Worm (Caenorhabditis elegans) whole organism, L4 larva: ENCODE results near the gene ztf-16.

Experiments
- F26F4.8 ChIP-seq: fragments of 200-800 bp; sonication (Bioruptor generic); conservative IDR thresholded peaks from 2 replicates; pipeline ENCODE4 v1.3.6; 2022; ENCODE audit warnings: missing genetic modification characterization, missing compliant biosample characterization
- F44E2.7 ChIP-seq: fragments of 200-800 bp; sonication (Bioruptor generic); IDR thresholded peaks from 2 replicates; pipeline ENCODE4 v2.1.2; 2022; ENCODE audit warnings: missing genetic modification characterization, missing compliant biosample characterization
- aha-1 ChIP-seq: fragments of 150-350 bp; peaks from one replicate; lab custom pipeline; 2014; ENCODE audit warnings: missing biosample characterization, missing genetic modification characterization
- ceh-20 ChIP-seq: fragments of 200-800 bp; sonication (Bioruptor generic); IDR thresholded peaks from 2 replicates; pipeline ENCODE4 v1.3.6; 2022; ENCODE audit warnings: missing genetic modification reagents, missing genetic modification characterization, missing compliant biosample characterization
- ceh-82 ChIP-seq: sonication (generic microtip); optimal IDR thresholded peaks from 2 replicates; lab custom pipeline; 2017; ENCODE audit warnings: missing biosample characterization, missing genetic modification characterization
- ces-1 ChIP-seq: fragments of 150-350 bp; sonication (generic microtip); optimal IDR thresholded peaks from 4 replicates; lab custom pipeline; 2014; ENCODE audit warnings: missing biosample characterization, missing genetic modification reagents, missing genetic modification characterization
- cey-2 ChIP-seq: sonication (generic microtip); optimal IDR thresholded peaks from 3 replicates; lab custom pipeline; 2017; ENCODE audit warnings: missing genetic modification characterization, mild to moderate bottlenecking, missing compliant biosample characterization, antibody characterized with exemption, borderline replicate concordance; ENCODE audit not compliant: insufficient read depth
- daf-16 ChIP-seq, 3 experiments: sonication (generic microtip); optimal IDR thresholded peaks; 2 replicates each; lab custom pipeline; 2016 to 2017; ENCODE audit warnings: missing genetic modification characterization in 3 of 3, missing genetic modification reagents in 3 of 3, mild to moderate bottlenecking in 2 of 3, missing compliant biosample characterization in 2 of 3, missing biosample characterization in 1 of 3, moderate library complexity in 1 of 3
- dve-1 ChIP-seq: sonication (generic microtip); optimal IDR thresholded peaks from 2 replicates; lab custom pipeline; 2017; ENCODE audit warnings: antibody characterized with exemption, mild to moderate bottlenecking, missing genetic modification characterization, missing compliant biosample characterization; ENCODE audit not compliant: insufficient read depth
- hif-1 ChIP-seq, 2 experiments: sonication (generic microtip); optimal IDR thresholded peaks; 2 replicates each; lab custom pipeline; 2016 to 2017; ENCODE audit warnings: missing compliant biosample characterization in 2 of 2, missing genetic modification characterization in 2 of 2, missing genetic modification reagents in 2 of 2, missing genotype in 2 of 2, mild to moderate bottlenecking in 1 of 2
- hlh-11 ChIP-seq: fragments of 200-800 bp; sonication (Bioruptor generic); optimal IDR thresholded peaks from 2 replicates; lab custom pipeline; 2018; ENCODE audit warnings: mild to moderate bottlenecking, missing genetic modification characterization, missing compliant biosample characterization
- hlh-30 ChIP-seq: sonication (generic microtip); optimal IDR thresholded peaks from 2 replicates; lab custom pipeline; 2017; ENCODE audit warnings: antibody characterized with exemption, mild to moderate bottlenecking, missing genetic modification characterization, missing compliant biosample characterization; ENCODE audit not compliant: insufficient read depth
- hmg-1.1 ChIP-seq: fragments of 200-800 bp; sonication (Bioruptor generic); IDR thresholded peaks from 2 replicates; pipeline ENCODE4 v1.3.6; 2022; ENCODE audit warnings: missing genetic modification reagents, missing genetic modification characterization, missing compliant biosample characterization
- jun-1 ChIP-seq: fragments of 150-350 bp; optimal IDR thresholded peaks from 2 replicates; lab custom pipeline; 2014; ENCODE audit warnings: missing biosample characterization, missing genetic modification reagents, missing genetic modification characterization
- lin-1 ChIP-seq: fragments of 200-800 bp; sonication (Bioruptor generic); IDR thresholded peaks from 2 replicates; pipeline ENCODE4 v1.3.6; 2022; ENCODE audit warnings: missing genetic modification reagents, missing genetic modification characterization, missing compliant biosample characterization
- lin-15B ChIP-seq: fragments of 150-350 bp; sonication (generic microtip); optimal IDR thresholded peaks from 3 replicates; lab custom pipeline; 2014; ENCODE audit warnings: missing biosample characterization, missing genetic modification characterization
- lin-29 ChIP-seq: fragments of 200-800 bp; sonication (Bioruptor generic); IDR thresholded peaks from 2 replicates; pipeline ENCODE4 v1.3.6; 2022; ENCODE audit warnings: missing genetic modification reagents, missing genetic modification characterization, missing compliant biosample characterization
- lin-39 ChIP-seq: fragments of 150-350 bp; optimal IDR thresholded peaks from 2 replicates; lab custom pipeline; 2014; ENCODE audit warnings: missing biosample characterization, missing genetic modification reagents, missing genetic modification characterization
- lsy-2 ChIP-seq, 2 experiments: fragments of 150-350 bp in 1 of 2; sonication (generic microtip) in 1 of 2; optimal IDR thresholded peaks; 2 replicates each; lab custom pipeline; 2014 to 2017; ENCODE audit warnings: missing biosample characterization in 2 of 2, missing genetic modification characterization in 2 of 2
- madf-5 ChIP-seq, 2 experiments: fragments of 200-800 bp; sonication (Bioruptor generic); IDR thresholded peaks; 2 replicates each; pipeline ENCODE4 v1.3.6; 2022; ENCODE audit warnings: missing compliant biosample characterization in 2 of 2, missing genetic modification characterization in 2 of 2
- mdl-1 ChIP-seq, 2 experiments: fragments of 150-350 bp in 1 of 2; sonication (generic microtip) in 1 of 2; optimal IDR thresholded peaks; 2 replicates each; lab custom pipeline; 2014 to 2017; ENCODE audit warnings: missing biosample characterization in 2 of 2, missing genetic modification characterization in 2 of 2
- mep-1 ChIP-seq: fragments of 150-350 bp; sonication (generic microtip); optimal IDR thresholded peaks from 3 replicates; lab custom pipeline; 2014; ENCODE audit warnings: missing biosample characterization, missing genetic modification characterization
- nhr-11 ChIP-seq: fragments of 150-350 bp; optimal IDR thresholded peaks from 2 replicates; lab custom pipeline; 2014; ENCODE audit warnings: missing biosample characterization, missing genetic modification characterization
- nhr-28 ChIP-seq: fragments of 150-350 bp; optimal IDR thresholded peaks from 2 replicates; lab custom pipeline; 2014; ENCODE audit warnings: missing biosample characterization, missing genetic modification characterization
- pha-4 ChIP-seq, 2 experiments: fragments of 150-350 bp in 1 of 2; fragments of 200-800 bp in 1 of 2; sonication (Bioruptor generic) in 1 of 2; IDR thresholded peaks in 1 of 2; optimal IDR thresholded peaks in 1 of 2; 2 replicates each; pipeline versions ENCODE4 v1.3.6 to Lab custom; 2014 to 2022; ENCODE audit warnings: missing genetic modification characterization in 2 of 2, missing genetic modification reagents in 2 of 2, missing biosample characterization in 1 of 2, missing compliant biosample characterization in 1 of 2
- set-16 ChIP-seq: fragments of 200-800 bp; sonication (Bioruptor generic); IDR thresholded peaks from 2 replicates; pipeline ENCODE4 v1.3.6; 2022; ENCODE audit warnings: missing genetic modification reagents, missing genetic modification characterization, missing compliant biosample characterization
- skn-1 ChIP-seq: fragments of 150-350 bp; optimal IDR thresholded peaks from 2 replicates; lab custom pipeline; 2014; ENCODE audit warnings: missing biosample characterization, missing genetic modification characterization
- tra-1 ChIP-seq: fragments of 200-800 bp; sonication (Bioruptor generic); IDR thresholded peaks from 2 replicates; pipeline ENCODE4 v1.3.6; 2022; ENCODE audit warnings: missing genetic modification reagents, missing genetic modification characterization, missing compliant biosample characterization
- unc-39 ChIP-seq: sonication (generic microtip); optimal IDR thresholded peaks from 2 replicates; lab custom pipeline; 2017; ENCODE audit warnings: missing biosample characterization, missing genetic modification characterization
- unc-62 ChIP-seq, 3 experiments: fragments of 150-350 bp in 1 of 3; sonication (generic microtip); optimal IDR thresholded peaks in 2 of 3; peaks in 1 of 3; 1 replicate in 1 of 3; 2 replicates in 2 of 3; lab custom pipeline; 2014 to 2017; ENCODE audit warnings: missing biosample characterization in 3 of 3, missing genetic modification characterization in 3 of 3, missing genetic modification reagents in 3 of 3, missing genotype in 1 of 3
- zfp-3 ChIP-seq: fragments of 200-800 bp; sonication (Bioruptor generic); conservative IDR thresholded peaks from 2 replicates; pipeline ENCODE4 v1.3.6; 2022; ENCODE audit warnings: missing genetic modification reagents, missing genetic modification characterization, missing compliant biosample characterization
- zip-2 ChIP-seq: fragments of 150-350 bp; optimal IDR thresholded peaks from 2 replicates; lab custom pipeline; 2014; ENCODE audit warnings: missing biosample characterization, missing genetic modification characterization
- ztf-7 ChIP-seq: fragments of 150-350 bp; optimal IDR thresholded peaks from 2 replicates; lab custom pipeline; 2014; ENCODE audit warnings: missing biosample characterization, missing genetic modification characterization

ztf-16 gene

ce11 chrX:4809189-4809588 is 2.2 kb downstream of the ztf-16 start:
- TF ChIP-seq F44E2.7 (no peak), aha-1 (peak; percentile 89), hlh-11 (tag; lab: Kevin White, UChicago) (no peak), nhr-28 (no peak)

ce11 chrX:4808737-4809136 is 2.6 kb downstream of the ztf-16 start:
- peak; percentile 8 for TF ChIP-seq mep-1 (tag; lab: Kevin White, UChicago)
- peak in 1 of 2 experiments; percentile 99 for TF ChIP-seq unc-62 (GFP tag; optimal IDR thresholded peaks at IDR 0.05 in 1 of 2; lab: Kevin White, UChicago)
- no peak for TF ChIP-seq unc-62 (tag; optimal IDR thresholded peaks at IDR 0.05; lab: Kevin White, UChicago)
- TF ChIP-seq ceh-82 (tag; lab: Kevin White, UChicago) = no peak
- TF ChIP-seq zip-2 = no peak
- TF ChIP-seq hlh-30 = peak; percentile 3
- TF ChIP-seq ztf-7 = no peak
- TF ChIP-seq jun-1 = no peak

- no peak for TF ChIP-seq tra-1 (GFP tag; lab: Robert Waterston, UW)
- no peak for TF ChIP-seq ceh-20 (GFP tag; lab: Robert Waterston, UW)
- TF ChIP-seq pha-4 (GFP tag; IDR thresholded peaks at IDR 0.05; lab: Robert Waterston, UW) = no peak
- TF ChIP-seq pha-4 (tag; optimal IDR thresholded peaks at IDR 0.05; lab: Kevin White, UChicago) = no peak
- TF ChIP-seq lin-29 (GFP tag; lab: Robert Waterston, UW) = no peak
- TF ChIP-seq daf-16 (GFP tag; optimal IDR thresholded peaks at IDR 0.05; lab: Kevin White, UChicago) = peak in 1 of 2 experiments; percentile 11
- no peak for TF ChIP-seq daf-16 (tag; optimal IDR thresholded peaks at IDR 0.05; lab: Kevin White, UChicago)
- peak in 1 of 2 experiments; percentile 92 for TF ChIP-seq unc-62 (GFP tag; optimal IDR thresholded peaks at IDR 0.05 in 1 of 2; lab: Kevin White, UChicago)
- no peak for TF ChIP-seq unc-62 (tag; optimal IDR thresholded peaks at IDR 0.05; lab: Kevin White, UChicago)
- no peak for TF ChIP-seq set-16 (GFP tag; lab: Robert Waterston, UW)
- no peak for TF ChIP-seq lsy-2 (tag; optimal IDR thresholded peaks at IDR 0.05; lab: Kevin White, UChicago)
- TF ChIP-seq madf-5 (GFP tag; IDR thresholded peaks at IDR 0.05; lab: Robert Waterston, UW) = no peak
- TF ChIP-seq ces-1 (GFP tag; lab: Kevin White, UChicago) = no peak
- TF ChIP-seq dve-1 (tag; lab: Kevin White, UChicago) = no peak
- no peak for TF ChIP-seq mdl-1 (tag; optimal IDR thresholded peaks at IDR 0.05; lab: Kevin White, UChicago)
- no peak for TF ChIP-seq lin-15B (tag; lab: Kevin White, UChicago)
- no peak for TF ChIP-seq F26F4.8 (GFP tag; lab: Robert Waterston, UW)
- TF ChIP-seq, all 104 proteins: peak for 2
Measured at ce11 chrX:4803942-4804341, 7.4 kb downstream of the ztf-16 start.

- 0 out of 2 replicates have a peak, but pooled peaks have one; percentile 33 for TF ChIP-seq hmg-1.1 (GFP tag; lab: Robert Waterston, UW)
- no peak for TF ChIP-seq tra-1 (GFP tag; lab: Robert Waterston, UW)
- peak in 1 of 2 experiments; percentile 84 for TF ChIP-seq unc-62 (GFP tag; optimal IDR thresholded peaks at IDR 0.05 in 1 of 2; lab: Kevin White, UChicago)
- TF ChIP-seq unc-62 (tag; optimal IDR thresholded peaks at IDR 0.05; lab: Kevin White, UChicago) = no peak
- no peak for TF ChIP-seq zfp-3 (GFP tag; lab: Robert Waterston, UW)
- no peak for TF ChIP-seq hif-1 (tag; optimal IDR thresholded peaks at IDR 0.05; lab: Kevin White, UChicago)
- peak; percentile 44 for TF ChIP-seq lin-39 (tag; lab: Kevin White, UChicago)
- no peak for TF ChIP-seq lin-1 (GFP tag; lab: Robert Waterston, UW)
- TF ChIP-seq lin-29 (GFP tag; lab: Robert Waterston, UW) = no peak
- TF ChIP-seq cey-2 (tag; lab: Kevin White, UChicago) = no peak
- no peak for TF ChIP-seq nhr-11 (tag; lab: Kevin White, UChicago)
- TF ChIP-seq aha-1 = peak; percentile 52
- TF ChIP-seq skn-1 (tag; lab: Kevin White, UChicago) = no peak
- no peak for TF ChIP-seq unc-39 (tag; lab: Kevin White, UChicago)
Measured at ce11 chrX:4802255-4802654, 9.1 kb downstream of the ztf-16 start.
